Worm (Caenorhabditis elegans) whole organism, midembryonic: ENCODE data around the gene srt-68.

Experiments
- T22C8.4 ChIP-seq: fragments of 200-800 bp; sonication (Bioruptor generic); IDR thresholded peaks from 2 replicates; pipeline ENCODE4 v1.3.6; 2022; ENCODE audit warnings: missing genetic modification characterization, missing compliant biosample characterization
- cog-1 ChIP-seq: sonication (generic microtip); optimal IDR thresholded peaks from 2 replicates; lab custom pipeline; 2016; ENCODE audit warnings: missing genetic modification characterization, missing compliant biosample characterization
- flt-1 ChIP-seq: fragments of 200-800 bp; sonication (Bioruptor generic); IDR thresholded peaks from 2 replicates; pipeline ENCODE4 v1.3.6; 2022; ENCODE audit warnings: missing genetic modification characterization, missing compliant biosample characterization
- klf-2 ChIP-seq: fragments of 200-800 bp; sonication (Bioruptor generic); conservative IDR thresholded peaks from 2 replicates; pipeline ENCODE4 v1.3.6; 2022; ENCODE audit warnings: missing genetic modification reagents, missing genetic modification characterization, missing compliant biosample characterization
- med-1 ChIP-seq: sonication (generic microtip); optimal IDR thresholded peaks from 2 replicates; lab custom pipeline; 2017; ENCODE audit warnings: missing genetic modification characterization, mild to moderate bottlenecking, missing compliant biosample characterization, antibody characterized with exemption, missing genetic modification reagents; ENCODE audit not compliant: insufficient read depth
- ref-1 ChIP-seq: fragments of 200-800 bp; sonication (Bioruptor generic); conservative IDR thresholded peaks from 2 replicates; pipeline ENCODE4 v1.3.6; 2022; ENCODE audit warnings: missing genetic modification reagents, missing genetic modification characterization, missing compliant biosample characterization
- tab-1 ChIP-seq: fragments of 200-800 bp; sonication (Bioruptor generic); IDR thresholded peaks from 2 replicates; pipeline ENCODE4 v1.3.6; 2022; ENCODE audit warnings: missing genetic modification characterization, missing compliant biosample characterization
- ztf-23 ChIP-seq: fragments of 200-800 bp; sonication (Bioruptor generic); IDR thresholded peaks from 2 replicates; pipeline ENCODE4 v1.3.6; 2022; ENCODE audit warnings: missing genetic modification reagents, missing genetic modification characterization, missing compliant biosample characterization
- ztf-29 ChIP-seq: fragments of 200-800 bp; sonication (Bioruptor generic); IDR thresholded peaks from 2 replicates; pipeline ENCODE4 v1.3.6; 2022; ENCODE audit warnings: missing genetic modification reagents, missing genetic modification characterization, missing compliant biosample characterization

The srt-68 gene

ce11 chrV:5252016-5252415 is at the start of gene srt-68:
srt-68 (minus strand) TSS chrV:5252116.
- TF ChIP-seq med-1, result no peak
- TF ChIP-seq ztf-29, result no peak
- no peak for TF ChIP-seq tab-1 (GFP tag; lab: Robert Waterston, UW)
- no peak for TF ChIP-seq cog-1
- no peak for TF ChIP-seq flt-1 (GFP tag; lab: Robert Waterston, UW)
- TF ChIP-seq ref-1, result no peak
- no peak for TF ChIP-seq ztf-23 (GFP tag; lab: Robert Waterston, UW)
- no peak for TF ChIP-seq T22C8.4

DNA sequence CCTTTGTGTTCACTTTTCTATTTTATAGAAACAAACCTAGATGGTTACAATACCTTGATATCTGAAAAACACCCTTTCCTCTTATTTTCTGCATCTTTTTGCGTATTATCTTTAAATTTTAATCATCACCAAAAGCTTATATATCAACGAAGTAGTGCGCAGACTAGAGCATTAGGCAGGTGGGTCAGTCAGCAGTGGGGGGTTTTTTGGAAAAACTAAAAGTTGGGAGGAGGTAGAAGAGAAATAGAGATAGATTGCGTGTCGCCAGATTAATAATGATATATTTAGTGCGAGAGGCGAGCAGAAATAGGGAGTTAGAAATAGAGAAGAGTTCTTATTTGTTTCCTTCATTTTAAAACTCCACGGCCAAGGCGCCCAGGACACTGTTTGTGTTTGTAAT is 49.3 kb upstream of the srt-68 start:
- TF ChIP-seq ztf-23 (GFP tag; lab: Robert Waterston, UW) (no peak), tab-1 (GFP tag; lab: Robert Waterston, UW) (no peak), cog-1 (no peak), flt-1 (GFP tag; lab: Robert Waterston, UW) (no peak), klf-2 (GFP tag; lab: Robert Waterston, UW) (no peak), T22C8.4 (no peak), ztf-29 (no peak), med-1 (no peak), ref-1 (no peak)

- TF ChIP-seq cog-1 (no peak), T22C8.4 (no peak), ztf-29 (no peak), tab-1 (GFP tag; lab: Robert Waterston, UW) (no peak), ref-1 (no peak), med-1 (no peak), klf-2 (GFP tag; lab: Robert Waterston, UW) (no peak), ztf-23 (GFP tag; lab: Robert Waterston, UW) (no peak)
Observed at ce11 chrV:5297740-5298139, 45.8 kb upstream of the srt-68 start.

DNA sequence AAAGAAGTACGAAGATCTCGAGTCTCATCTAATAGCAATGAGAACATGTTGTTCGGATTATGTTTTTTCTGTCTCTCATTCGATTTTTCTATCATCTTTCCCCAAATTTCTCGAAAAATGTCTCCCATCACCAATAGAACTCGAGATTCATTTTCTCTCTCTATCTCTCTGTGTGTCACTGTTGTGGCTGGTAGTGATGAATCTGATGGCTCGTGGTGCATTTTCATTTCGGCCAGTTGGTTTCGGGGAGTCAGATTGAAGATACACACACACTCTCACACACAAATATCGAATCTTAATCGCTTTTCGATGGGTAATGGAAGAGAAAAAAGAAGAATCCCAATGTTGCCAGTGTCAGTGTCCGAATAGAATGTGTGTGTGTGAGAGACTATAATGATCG is 44.0 kb upstream of the srt-68 start:
- TF ChIP-seq cog-1 (no peak), ztf-23 (GFP tag; lab: Robert Waterston, UW) (no peak), klf-2 (GFP tag; lab: Robert Waterston, UW) (no peak), T22C8.4 (no peak), ztf-29 (no peak), med-1 (no peak), flt-1 (GFP tag; lab: Robert Waterston, UW) (no peak), tab-1 (GFP tag; lab: Robert Waterston, UW) (no peak), ref-1 (no peak)

DNA sequence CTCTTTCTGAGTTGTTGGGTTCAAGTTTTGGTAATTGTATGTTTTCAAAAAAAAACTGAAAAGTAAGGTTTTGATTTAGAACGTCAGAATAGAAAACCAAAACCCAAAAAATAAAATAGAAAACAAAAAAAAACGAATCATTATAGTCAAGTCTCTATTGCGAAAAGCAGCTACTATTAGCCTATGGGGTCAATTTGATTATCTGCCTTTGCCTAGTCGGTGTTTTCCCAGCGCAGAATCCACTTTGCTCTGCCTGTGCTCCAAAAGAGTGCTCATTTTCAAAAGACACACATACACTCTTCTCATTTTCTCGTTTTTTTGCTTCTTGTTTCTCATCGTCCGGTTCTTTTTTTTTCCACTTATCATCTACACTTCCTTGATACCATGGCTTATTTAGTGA is 36.8 kb upstream of the srt-68 start:
- no peak for TF ChIP-seq klf-2 (GFP tag; lab: Robert Waterston, UW)
- no peak for TF ChIP-seq ztf-29
- TF ChIP-seq ref-1, result no peak
- no peak for TF ChIP-seq med-1
- no peak for TF ChIP-seq ztf-23 (GFP tag; lab: Robert Waterston, UW)
- TF ChIP-seq flt-1 (GFP tag; lab: Robert Waterston, UW), result no peak
- no peak for TF ChIP-seq tab-1 (GFP tag; lab: Robert Waterston, UW)
- no peak for TF ChIP-seq T22C8.4
- no peak for TF ChIP-seq cog-1

DNA sequence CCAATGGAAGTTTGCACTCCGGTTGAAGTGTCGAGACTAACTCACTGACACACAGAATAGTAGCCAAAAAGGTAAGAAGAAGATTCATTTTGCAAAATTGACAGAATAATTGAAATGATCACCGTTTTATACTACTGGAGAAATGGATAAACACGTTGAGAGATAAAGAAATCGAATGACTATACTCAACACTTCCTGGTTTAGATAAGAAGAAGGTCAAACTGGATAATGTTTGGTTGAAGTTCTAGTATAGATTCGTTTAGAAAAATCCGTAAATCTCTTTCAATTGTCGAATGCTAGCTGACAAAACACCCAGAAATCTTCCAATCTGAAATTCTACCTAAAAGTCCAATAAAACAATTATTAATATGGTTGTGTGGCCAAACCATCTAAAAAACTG is 35.4 kb upstream of the srt-68 start, which contains the start of gene Y49G5A.1:
TSS of gene Y49G5A.1 (minus strand) at position 101 of the 400 bp plus-strand sequence.
- TF ChIP-seq ztf-23 (GFP tag; lab: Robert Waterston, UW) (no peak), ztf-29 (no peak), tab-1 (GFP tag; lab: Robert Waterston, UW) (no peak), klf-2 (GFP tag; lab: Robert Waterston, UW) (no peak), med-1 (no peak), ref-1 (no peak)

DNA sequence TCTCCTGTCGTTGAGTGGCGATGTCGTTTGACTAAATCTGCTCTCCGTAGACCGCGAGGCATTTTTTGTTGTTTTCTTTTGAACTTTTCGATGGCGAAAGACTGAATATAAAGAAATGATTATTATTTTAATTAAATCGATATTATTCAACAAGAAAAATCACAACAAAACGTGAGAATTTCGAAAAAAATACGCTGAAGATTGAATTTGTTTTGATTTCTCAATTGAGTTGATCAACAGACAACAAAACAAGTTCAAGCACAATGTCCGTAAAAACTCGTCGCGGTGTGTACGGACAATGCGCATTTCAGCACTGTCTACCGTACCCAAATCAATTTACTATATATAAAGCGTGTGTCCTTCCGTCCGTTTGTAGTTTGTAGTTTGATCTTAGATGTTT is 26.1 kb upstream of the srt-68 start, which contains the start of gene B0238.9:
TSS of gene B0238.9 (minus strand) at position 101 of the 400 bp plus-strand sequence.
- TF ChIP-seq med-1, result no peak
- TF ChIP-seq T22C8.4, result no peak
- TF ChIP-seq klf-2 (GFP tag; lab: Robert Waterston, UW), result no peak
- no peak for TF ChIP-seq ztf-23 (GFP tag; lab: Robert Waterston, UW)
- TF ChIP-seq ref-1, result no peak
- no peak for TF ChIP-seq cog-1
- TF ChIP-seq flt-1 (GFP tag; lab: Robert Waterston, UW), result no peak
- TF ChIP-seq ztf-29, result no peak
- TF ChIP-seq tab-1 (GFP tag; lab: Robert Waterston, UW), result no peak

- TF ChIP-seq ref-1 (no peak), med-1 (no peak), T22C8.4 (no peak), flt-1 (GFP tag; lab: Robert Waterston, UW) (no peak), ztf-29 (no peak), klf-2 (GFP tag; lab: Robert Waterston, UW) (no peak), tab-1 (GFP tag; lab: Robert Waterston, UW) (no peak), cog-1 (no peak), ztf-23 (GFP tag; lab: Robert Waterston, UW) (no peak)
Observed at ce11 chrV:5275426-5276007, 23.6 kb upstream of the srt-68 start.

DNA sequence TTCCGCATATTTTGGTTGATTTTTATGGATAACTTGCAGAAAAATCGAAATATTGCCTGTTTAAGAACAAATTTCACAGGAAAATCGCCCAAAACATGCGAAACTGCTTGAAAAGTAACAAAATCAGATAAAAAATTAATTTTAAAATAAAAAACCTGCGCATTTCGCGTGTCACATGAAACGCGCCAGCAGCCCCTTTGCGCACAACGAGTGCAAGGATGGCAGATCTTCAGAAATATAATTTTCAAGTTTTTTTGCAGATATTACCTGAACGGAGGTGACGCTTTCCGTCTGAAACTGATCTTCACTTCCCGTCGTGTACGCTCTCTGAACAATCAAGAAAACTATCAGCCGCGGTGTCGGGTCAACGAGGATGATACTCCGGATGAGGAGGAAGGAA is 23.1 kb upstream of the srt-68 start:
- TF ChIP-seq T22C8.4 (no peak), tab-1 (GFP tag; lab: Robert Waterston, UW) (0 out of 2 replicates have a peak, but pooled peaks have one; percentile 26), flt-1 (GFP tag; lab: Robert Waterston, UW) (0 out of 2 replicates have a peak, but pooled peaks have one; percentile 14)

ce11 chrV:5273770-5274169 is 21.9 kb upstream of the srt-68 start, which contains the start of gene natc-2:
natc-2 (plus strand) TSS chrV:5274070.
- no peak for TF ChIP-seq klf-2 (GFP tag; lab: Robert Waterston, UW)
- TF ChIP-seq ztf-29, result no peak
- no peak for TF ChIP-seq ref-1
- TF ChIP-seq cog-1, result no peak
- no peak for TF ChIP-seq med-1
- no peak for TF ChIP-seq tab-1 (GFP tag; lab: Robert Waterston, UW)
- TF ChIP-seq T22C8.4, result no peak
- no peak for TF ChIP-seq ztf-23 (GFP tag; lab: Robert Waterston, UW)
- no peak for TF ChIP-seq flt-1 (GFP tag; lab: Robert Waterston, UW)

ce11 chrV:5273241-5273640 is 21.3 kb upstream of the srt-68 start:
- TF ChIP-seq flt-1 (GFP tag; lab: Robert Waterston, UW), result no peak
